Worm (Caenorhabditis elegans) whole organism, young adult: ENCODE data around the gene R08E3.1.

Source experiments
- ama-1 ChIP-seq, 3 experiments: fragments of 150-350 bp in 1 of 3; sonication (generic microtip) in 2 of 3; optimal IDR thresholded peaks; 2 replicates each; lab custom pipeline; 2014 to 2018; ENCODE audit warnings: missing biosample characterization in 2 of 3, missing genetic modification characterization in 2 of 3, missing genetic modification reagents in 2 of 3
- ceh-58 ChIP-seq: fragments of 200-800 bp; sonication (Bioruptor generic); IDR thresholded peaks from 2 replicates; pipeline ENCODE4 v1.3.6; 2022; ENCODE audit warnings: missing genetic modification characterization, missing compliant biosample characterization
- egrh-3 ChIP-seq: fragments of 200-800 bp; sonication (Bioruptor generic); IDR thresholded peaks from 2 replicates; pipeline ENCODE4 v1.3.6; 2022; ENCODE audit warnings: missing genetic modification reagents, missing genetic modification characterization, missing compliant biosample characterization
- ekl-4 ChIP-seq: fragments of 200-800 bp; sonication (Bioruptor generic); IDR thresholded peaks from 2 replicates; pipeline ENCODE4 v1.3.6; 2022; ENCODE audit warnings: missing genetic modification reagents, missing genetic modification characterization, missing compliant biosample characterization
- him-1 ChIP-seq: sonication (generic microtip); optimal IDR thresholded peaks from 2 replicates; lab custom pipeline; 2016; ENCODE audit warnings: missing genotype, missing genetic modification reagents, missing genetic modification characterization, missing compliant biosample characterization
- lin-40 ChIP-seq: sonication (generic microtip); optimal IDR thresholded peaks from 2 replicates; lab custom pipeline; 2016; ENCODE audit warnings: missing genetic modification characterization, mild to moderate bottlenecking, missing compliant biosample characterization, missing genotype, missing genetic modification reagents
- lsy-27 ChIP-seq: sonication (generic microtip); optimal IDR thresholded peaks from 2 replicates; lab custom pipeline; 2017; ENCODE audit warnings: missing genetic modification characterization, mild to moderate bottlenecking, missing compliant biosample characterization, antibody characterized with exemption, missing genotype, borderline replicate concordance; ENCODE audit not compliant: insufficient read depth
- mel-28 ChIP-seq: sonication (generic microtip); optimal IDR thresholded peaks from 2 replicates; lab custom pipeline; 2016; ENCODE audit warnings: borderline replicate concordance, mild to moderate bottlenecking, missing genetic modification characterization, missing compliant biosample characterization
- nfya-1 ChIP-seq: sonication (generic microtip); optimal IDR thresholded peaks from 2 replicates; lab custom pipeline; 2017; ENCODE audit warnings: antibody characterized with exemption, missing compliant biosample characterization, missing genetic modification characterization, borderline replicate concordance; ENCODE audit not compliant: insufficient read depth
- nhr-120 ChIP-seq: fragments of 200-800 bp; sonication (Bioruptor generic); IDR thresholded peaks from 2 replicates; pipeline ENCODE4 v1.3.6; 2022; ENCODE audit warnings: missing genetic modification characterization, missing compliant biosample characterization
- nhr-179 ChIP-seq: sonication (generic microtip); optimal IDR thresholded peaks from 2 replicates; lab custom pipeline; 2016; ENCODE audit warnings: mild to moderate bottlenecking, missing genetic modification characterization, missing compliant biosample characterization
- nhr-90 ChIP-seq: sonication (generic microtip); optimal IDR thresholded peaks from 2 replicates; lab custom pipeline; 2016; ENCODE audit warnings: missing genotype, mild to moderate bottlenecking, missing genetic modification characterization, missing compliant biosample characterization
- pha-4 ChIP-seq: fragments of 150-350 bp; sonication (generic microtip); optimal IDR thresholded peaks from 2 replicates; lab custom pipeline; 2014; ENCODE audit warnings: missing biosample characterization, missing genetic modification reagents, missing genetic modification characterization
- unc-62 ChIP-seq: fragments of 150-350 bp; optimal IDR thresholded peaks from 2 replicates; lab custom pipeline; 2014; ENCODE audit warnings: missing biosample characterization, missing genetic modification reagents, missing genetic modification characterization

DNA sequence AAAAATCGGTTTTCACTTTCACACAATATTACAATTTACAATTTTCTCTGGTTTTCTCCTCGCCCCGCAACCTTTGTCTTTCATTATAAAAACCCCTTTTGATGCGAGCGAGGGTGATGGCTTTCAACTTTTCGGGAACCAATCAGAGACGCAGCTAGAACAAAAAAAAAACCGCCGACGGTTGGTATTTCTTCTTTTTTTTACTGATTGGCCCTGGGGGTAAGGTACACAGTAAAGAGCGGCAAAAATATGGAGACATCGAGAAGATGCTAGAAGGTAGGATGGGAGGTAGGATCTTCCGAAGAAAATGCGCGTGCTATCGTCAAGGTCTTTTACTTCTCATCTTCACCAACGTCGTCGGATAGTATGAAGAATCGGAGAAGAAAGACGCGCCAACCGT is 13.7 kb upstream of the R08E3.1 start:
- no peak for TF ChIP-seq lsy-27
- TF ChIP-seq nfya-1 (tag; lab: Kevin White, UChicago), result no peak
- no peak for TF ChIP-seq egrh-3 (GFP tag; lab: Robert Waterston, UW)
- TF ChIP-seq him-1, result no peak
- TF ChIP-seq pha-4 (tag; lab: Kevin White, UChicago), result no peak
- TF ChIP-seq mel-28 (tag; lab: Kevin White, UChicago), result no peak
- no peak for TF ChIP-seq nhr-120 (GFP tag; lab: Robert Waterston, UW)
- no peak for TF ChIP-seq nhr-179 (tag; lab: Kevin White, UChicago)
- no peak for TF ChIP-seq ama-1 (optimal IDR thresholded peaks at IDR 0.05; lab: Kevin White, UChicago)
- TF ChIP-seq ama-1 (GFP tag; optimal IDR thresholded peaks at IDR 0.05; lab: Kevin White, UChicago), result no peak
- TF ChIP-seq ceh-58, result no peak
- no peak for TF ChIP-seq unc-62 (GFP tag; lab: Kevin White, UChicago)
- no peak for TF ChIP-seq ekl-4 (GFP tag; lab: Robert Waterston, UW)
- TF ChIP-seq lin-40 (tag; lab: Kevin White, UChicago), result no peak
- TF ChIP-seq nhr-90 (tag; lab: Kevin White, UChicago), result no peak
